Worm (Caenorhabditis elegans) whole organism, young adult: Measurements from ENCODE around the gene Y73B6BL.23.

ENCODE experiments used
- B0019.2 ChIP-seq: fragments of 200-800 bp; sonication (Bioruptor generic); conservative IDR thresholded peaks from 2 replicates; pipeline ENCODE4 v1.3.6; 2022; ENCODE audit warnings: missing genetic modification reagents, missing genetic modification characterization, missing compliant biosample characterization
- B0336.3 ChIP-seq: fragments of 200-800 bp; sonication (Bioruptor generic); IDR thresholded peaks from 2 replicates; pipeline ENCODE4 v1.3.6; 2022; ENCODE audit warnings: missing genetic modification characterization, missing compliant biosample characterization
- D2030.7 ChIP-seq: fragments of 200-800 bp; sonication (Bioruptor generic); IDR thresholded peaks from 2 replicates; pipeline ENCODE4 v1.3.6; 2022; ENCODE audit warnings: missing genetic modification reagents, missing genetic modification characterization, missing compliant biosample characterization
- F49E8.2 ChIP-seq: sonication (generic microtip); optimal IDR thresholded peaks from 3 replicates; lab custom pipeline; 2017; ENCODE audit warnings: missing genetic modification characterization, mild to moderate bottlenecking, missing compliant biosample characterization, antibody characterized with exemption, moderate library complexity; ENCODE audit not compliant: insufficient read depth
- F52B5.7 ChIP-seq: sonication (generic microtip); optimal IDR thresholded peaks from 2 replicates; lab custom pipeline; 2016; ENCODE audit warnings: mild to moderate bottlenecking, missing genetic modification characterization, missing compliant biosample characterization
- F57C9.4 ChIP-seq: sonication (generic microtip); optimal IDR thresholded peaks from 2 replicates; lab custom pipeline; 2017; ENCODE audit warnings: mild to moderate bottlenecking, missing genetic modification characterization, missing compliant biosample characterization
- K11D2.4 ChIP-seq: fragments of 200-800 bp; sonication (Bioruptor generic); IDR thresholded peaks from 2 replicates; pipeline ENCODE4 v1.3.6; 2022; ENCODE audit warnings: missing genetic modification reagents, missing genetic modification characterization, missing compliant biosample characterization
- T26A5.8 ChIP-seq: sonication (generic microtip); optimal IDR thresholded peaks from 2 replicates; lab custom pipeline; 2016; ENCODE audit warnings: missing genetic modification characterization, missing compliant biosample characterization
- Y67H2A.10 ChIP-seq: fragments of 200-800 bp; sonication (Bioruptor generic); conservative IDR thresholded peaks from 2 replicates; pipeline ENCODE4 v1.3.6; 2022; ENCODE audit warnings: missing genetic modification reagents, missing genetic modification characterization, missing compliant biosample characterization
- Y79H2A.3 ChIP-seq: fragments of 200-800 bp; sonication (Bioruptor generic); conservative IDR thresholded peaks from 2 replicates; pipeline ENCODE4 v1.3.6; 2022; ENCODE audit warnings: missing genetic modification reagents, missing genetic modification characterization, missing compliant biosample characterization
- ZK185.1 ChIP-seq: sonication (generic microtip); optimal IDR thresholded peaks from 2 replicates; lab custom pipeline; 2016; ENCODE audit warnings: mild to moderate bottlenecking, missing genetic modification characterization, missing compliant biosample characterization; ENCODE audit not compliant: poor library complexity, severe bottlenecking
- akir-1 ChIP-seq: fragments of 200-800 bp; sonication (Bioruptor generic); optimal IDR thresholded peaks from 2 replicates; lab custom pipeline; 2018; ENCODE audit warnings: mild to moderate bottlenecking, missing genetic modification characterization, moderate library complexity, missing compliant biosample characterization
- aptf-2 ChIP-seq: fragments of 200-800 bp; sonication (Bioruptor generic); conservative IDR thresholded peaks from 2 replicates; pipeline ENCODE4 v1.3.6; 2022; ENCODE audit warnings: missing genetic modification reagents, missing genetic modification characterization, missing compliant biosample characterization
- athp-1 ChIP-seq: sonication (generic microtip); optimal IDR thresholded peaks from 2 replicates; lab custom pipeline; 2017; ENCODE audit warnings: mild to moderate bottlenecking, missing genetic modification characterization, missing compliant biosample characterization
- bed-1 ChIP-seq: fragments of 200-800 bp; sonication (Bioruptor generic); IDR thresholded peaks from 2 replicates; pipeline ENCODE4 v1.3.6; 2022; ENCODE audit warnings: missing genetic modification reagents, missing genetic modification characterization, missing compliant biosample characterization
- bed-2 ChIP-seq: fragments of 200-800 bp; sonication (Bioruptor generic); IDR thresholded peaks from 2 replicates; pipeline ENCODE4 v1.3.6; 2022; ENCODE audit warnings: missing genetic modification reagents, missing genetic modification characterization, missing compliant biosample characterization
- cebp-1 ChIP-seq, 2 experiments: fragments of 200-800 bp in 1 of 2; sonication (Bioruptor generic) in 1 of 2; sonication (generic microtip) in 1 of 2; IDR thresholded peaks in 1 of 2; optimal IDR thresholded peaks in 1 of 2; 2 replicates each; pipeline versions ENCODE4 v1.3.6 to Lab custom; 2017 to 2022; ENCODE audit warnings: missing compliant biosample characterization in 2 of 2, missing genetic modification characterization in 2 of 2, mild to moderate bottlenecking in 1 of 2, missing genetic modification reagents in 1 of 2, moderate library complexity in 1 of 2
- dox-1 ChIP-seq: fragments of 200-800 bp; sonication (Bioruptor generic); IDR thresholded peaks from 2 replicates; pipeline ENCODE4 v1.3.6; 2022; ENCODE audit warnings: missing genetic modification reagents, missing genetic modification characterization, missing compliant biosample characterization
- egl-44 ChIP-seq: fragments of 200-800 bp; sonication (Bioruptor generic); IDR thresholded peaks from 2 replicates; pipeline ENCODE4 v1.3.6; 2022; ENCODE audit warnings: missing genetic modification reagents, missing genetic modification characterization, missing compliant biosample characterization
- ekl-4 ChIP-seq: fragments of 200-800 bp; sonication (Bioruptor generic); IDR thresholded peaks from 2 replicates; pipeline ENCODE4 v1.3.6; 2022; ENCODE audit warnings: missing genetic modification reagents, missing genetic modification characterization, missing compliant biosample characterization
- ets-4 ChIP-seq: fragments of 200-800 bp; sonication (Bioruptor generic); optimal IDR thresholded peaks from 2 replicates; lab custom pipeline; 2018; ENCODE audit warnings: mild to moderate bottlenecking, missing genetic modification characterization, missing compliant biosample characterization
- hlh-12 ChIP-seq: sonication (generic microtip); optimal IDR thresholded peaks from 2 replicates; lab custom pipeline; 2016; ENCODE audit warnings: missing genetic modification characterization, missing compliant biosample characterization
- hlh-26 ChIP-seq: fragments of 200-800 bp; sonication (Bioruptor generic); conservative IDR thresholded peaks from 2 replicates; pipeline ENCODE4 v1.3.6; 2022; ENCODE audit warnings: missing genetic modification reagents, missing genetic modification characterization, missing compliant biosample characterization
- hmg-1.2 ChIP-seq: fragments of 200-800 bp; sonication (Bioruptor generic); IDR thresholded peaks from 2 replicates; pipeline ENCODE4 v1.3.6; 2022; ENCODE audit warnings: missing genetic modification reagents, missing genetic modification characterization, missing compliant biosample characterization
- hrde-1 ChIP-seq: sonication (generic microtip); optimal IDR thresholded peaks from 2 replicates; lab custom pipeline; 2016; ENCODE audit warnings: missing genetic modification characterization, mild to moderate bottlenecking, missing compliant biosample characterization, moderate library complexity, missing genotype, missing genetic modification reagents, borderline replicate concordance
- let-607 ChIP-seq, 2 experiments: fragments of 200-800 bp in 1 of 2; sonication (Bioruptor generic) in 1 of 2; sonication (generic microtip) in 1 of 2; optimal IDR thresholded peaks; 2 replicates each; lab custom pipeline; 2016 to 2018; ENCODE audit warnings: mild to moderate bottlenecking in 2 of 2, missing compliant biosample characterization in 2 of 2, missing genetic modification characterization in 2 of 2, moderate library complexity in 2 of 2, missing genotype in 1 of 2
- lir-1 ChIP-seq: fragments of 200-800 bp; sonication (Bioruptor generic); conservative IDR thresholded peaks from 2 replicates; pipeline ENCODE4 v1.3.6; 2022; ENCODE audit warnings: missing genetic modification reagents, missing genetic modification characterization, missing compliant biosample characterization
- lsl-1 ChIP-seq: fragments of 200-800 bp; sonication (Bioruptor generic); optimal IDR thresholded peaks from 2 replicates; lab custom pipeline; 2018; ENCODE audit warnings: mild to moderate bottlenecking, missing genetic modification characterization, moderate library complexity, missing compliant biosample characterization
- lsy-27 ChIP-seq: sonication (generic microtip); optimal IDR thresholded peaks from 2 replicates; lab custom pipeline; 2017; ENCODE audit warnings: missing genetic modification characterization, mild to moderate bottlenecking, missing compliant biosample characterization, antibody characterized with exemption, missing genotype, borderline replicate concordance; ENCODE audit not compliant: insufficient read depth
- madf-6 ChIP-seq: fragments of 200-800 bp; sonication (Bioruptor generic); IDR thresholded peaks from 2 replicates; pipeline ENCODE4 v1.3.6; 2022; ENCODE audit warnings: missing genetic modification reagents, missing genetic modification characterization, missing compliant biosample characterization
- mcd-1 ChIP-seq: fragments of 200-800 bp; sonication (Bioruptor generic); IDR thresholded peaks from 2 replicates; pipeline ENCODE4 v1.3.6; 2022; ENCODE audit warnings: missing genetic modification reagents, missing genetic modification characterization, missing compliant biosample characterization
- nfya-1 ChIP-seq: sonication (generic microtip); optimal IDR thresholded peaks from 2 replicates; lab custom pipeline; 2017; ENCODE audit warnings: antibody characterized with exemption, missing compliant biosample characterization, missing genetic modification characterization, borderline replicate concordance; ENCODE audit not compliant: insufficient read depth
- nfya-2 ChIP-seq: fragments of 200-800 bp; sonication (Bioruptor generic); IDR thresholded peaks from 2 replicates; pipeline ENCODE4 v1.3.6; 2022; ENCODE audit warnings: missing genetic modification reagents, missing genetic modification characterization, missing compliant biosample characterization
- nhr-120 ChIP-seq: fragments of 200-800 bp; sonication (Bioruptor generic); IDR thresholded peaks from 2 replicates; pipeline ENCODE4 v1.3.6; 2022; ENCODE audit warnings: missing genetic modification characterization, missing compliant biosample characterization
- pha-4 ChIP-seq: fragments of 150-350 bp; sonication (generic microtip); optimal IDR thresholded peaks from 2 replicates; lab custom pipeline; 2014; ENCODE audit warnings: missing biosample characterization, missing genetic modification reagents, missing genetic modification characterization
- rcor-1 ChIP-seq: fragments of 200-800 bp; sonication (Bioruptor generic); IDR thresholded peaks from 2 replicates; pipeline ENCODE4 v1.3.6; 2022; ENCODE audit warnings: missing genetic modification reagents, missing genetic modification characterization, missing compliant biosample characterization
- rec-8 ChIP-seq, 2 experiments: sonication (generic microtip); optimal IDR thresholded peaks; 2 replicates each; lab custom pipeline; 2016; ENCODE audit warnings: mild to moderate bottlenecking in 2 of 2, missing genetic modification characterization in 2 of 2, missing genetic modification reagents in 2 of 2, missing genotype in 2 of 2, missing biosample characterization in 1 of 2, missing compliant biosample characterization in 1 of 2, moderate library complexity in 1 of 2
- rpc-1 ChIP-seq, 2 experiments: fragments of 150-350 bp in 1 of 2; sonication (generic microtip) in 1 of 2; optimal IDR thresholded peaks; 2 replicates each; lab custom pipeline; 2014 to 2018; ENCODE audit warnings: missing biosample characterization in 1 of 2, missing genetic modification characterization in 1 of 2, missing genetic modification reagents in 1 of 2, missing genotype in 1 of 2
- sea-2 ChIP-seq: fragments of 200-800 bp; sonication (Bioruptor generic); IDR thresholded peaks from 2 replicates; pipeline ENCODE4 v1.3.6; 2022; ENCODE audit warnings: missing genetic modification characterization, missing compliant biosample characterization
- snpc-1.1 ChIP-seq: sonication (generic microtip); optimal IDR thresholded peaks from 2 replicates; lab custom pipeline; 2017; ENCODE audit warnings: missing genetic modification characterization, mild to moderate bottlenecking, missing compliant biosample characterization, antibody characterized with exemption, moderate library complexity, missing genotype, missing genetic modification reagents; ENCODE audit not compliant: insufficient read depth
- somi-1 ChIP-seq: fragments of 200-800 bp; sonication (Bioruptor generic); optimal IDR thresholded peaks from 2 replicates; lab custom pipeline; 2018; ENCODE audit warnings: mild to moderate bottlenecking, missing genetic modification characterization, missing compliant biosample characterization
- tbp1 ChIP-seq: fragments of 200-800 bp; sonication (Bioruptor generic); optimal IDR thresholded peaks from 2 replicates; lab custom pipeline; 2018; ENCODE audit warnings: mild to moderate bottlenecking, missing genetic modification characterization, missing compliant biosample characterization
- tlf-1 ChIP-seq: fragments of 200-800 bp; sonication (Bioruptor generic); optimal IDR thresholded peaks from 2 replicates; lab custom pipeline; 2018; ENCODE audit warnings: mild to moderate bottlenecking, missing genetic modification characterization, missing compliant biosample characterization
- unc-62 ChIP-seq: fragments of 150-350 bp; optimal IDR thresholded peaks from 2 replicates; lab custom pipeline; 2014; ENCODE audit warnings: missing biosample characterization, missing genetic modification reagents, missing genetic modification characterization
- xnd-1 ChIP-seq: sonication (generic microtip); optimal IDR thresholded peaks from 2 replicates; lab custom pipeline; 2016; ENCODE audit warnings: missing genotype, missing genetic modification reagents, missing genetic modification characterization, missing compliant biosample characterization
- ztf-6 ChIP-seq: fragments of 200-800 bp; sonication (Bioruptor generic); IDR thresholded peaks from 2 replicates; pipeline ENCODE4 v1.3.6; 2022; ENCODE audit warnings: missing genetic modification reagents, missing genetic modification characterization, missing compliant biosample characterization

The Y73B6BL.23 gene

DNA sequence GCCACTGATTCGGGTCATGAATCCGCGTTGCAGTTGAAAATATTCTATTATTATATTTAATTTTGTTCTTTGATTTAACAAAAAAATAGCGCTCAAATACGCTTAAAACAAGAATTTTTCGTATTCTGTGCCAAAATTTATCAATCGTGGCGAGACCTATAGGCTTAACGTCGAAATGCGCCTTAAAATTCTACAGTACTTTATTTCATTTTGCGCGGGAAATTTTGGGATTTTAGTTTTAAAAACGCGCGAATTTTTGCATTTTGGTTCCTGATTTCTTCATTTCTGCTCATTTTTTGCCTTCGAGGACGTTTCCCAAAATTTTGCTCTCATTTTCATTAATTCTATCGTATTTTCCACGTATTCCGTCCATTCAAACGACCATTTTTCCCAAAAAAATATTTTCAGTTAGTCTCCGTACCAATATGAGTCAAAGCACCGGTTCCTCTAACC lies 2.3 kb upstream of the Y73B6BL.23 start, which contains the start of gene puf-11:
TSS of gene puf-11 (plus strand) at position 403 of the 453 bp plus-strand sequence.
- TF ChIP-seq rpc-1 (optimal IDR thresholded peaks at IDR 0.05; lab: Kevin White, UChicago), result no peak
- no peak for TF ChIP-seq rpc-1 (tag; optimal IDR thresholded peaks at IDR 0.05; lab: Kevin White, UChicago)
- TF ChIP-seq mcd-1 (GFP tag; lab: Robert Waterston, UW), result peak; percentile 58; the same call in 1 of the 2 replicates
- TF ChIP-seq D2030.7 (GFP tag; lab: Robert Waterston, UW), result peak; percentile 94
- no peak for TF ChIP-seq nfya-1 (tag; lab: Kevin White, UChicago)
- peak; percentile 82 for TF ChIP-seq rcor-1 (GFP tag; lab: Robert Waterston, UW)
- no peak for TF ChIP-seq somi-1 (GFP tag; lab: Kevin White, UChicago)
- TF ChIP-seq madf-6 (GFP tag; lab: Robert Waterston, UW), result peak; percentile 98
- no peak for TF ChIP-seq aptf-2 (GFP tag; lab: Robert Waterston, UW)
- no peak for TF ChIP-seq pha-4 (tag; lab: Kevin White, UChicago)
- TF ChIP-seq tbp1 (GFP tag; lab: Kevin White, UChicago), result peak; percentile 67
- no peak for TF ChIP-seq hlh-26 (GFP tag; lab: Robert Waterston, UW)
- no peak for TF ChIP-seq lir-1 (GFP tag; lab: Robert Waterston, UW)
- no peak for TF ChIP-seq unc-62 (GFP tag; lab: Kevin White, UChicago)
- 0 out of 2 replicates have a peak, but pooled peaks have one; percentile 27 for TF ChIP-seq Y79H2A.3 (GFP tag; lab: Robert Waterston, UW)
- TF ChIP-seq hrde-1 (tag; lab: Kevin White, UChicago), result peak; percentile 86
- TF ChIP-seq lsl-1 (GFP tag; lab: Kevin White, UChicago), result peak; percentile 98
- peak; percentile 93 for TF ChIP-seq B0336.3 (GFP tag; lab: Robert Waterston, UW)
- no peak for TF ChIP-seq lsy-27 (tag; lab: Kevin White, UChicago)
- no peak for TF ChIP-seq nhr-120 (GFP tag; lab: Robert Waterston, UW)
- no peak for TF ChIP-seq ets-4 (GFP tag; lab: Kevin White, UChicago)
- TF ChIP-seq T26A5.8 (tag; lab: Kevin White, UChicago), result no peak
- no peak for TF ChIP-seq F57C9.4 (tag; lab: Kevin White, UChicago)
- no peak for TF ChIP-seq F52B5.7
- no peak for TF ChIP-seq ztf-6 (GFP tag; lab: Robert Waterston, UW)
- peak in 1 of 2 experiments; percentile 40 for TF ChIP-seq rec-8 (tag; optimal IDR thresholded peaks at IDR 0.05; lab: Kevin White, UChicago)
- TF ChIP-seq Y67H2A.10 (GFP tag; lab: Robert Waterston, UW), result 0 out of 2 replicates have a peak, but pooled peaks have one; percentile 25
- no peak for TF ChIP-seq akir-1
- TF ChIP-seq tlf-1 (GFP tag; lab: Kevin White, UChicago), result peak; percentile 86
- peak; percentile 67 for TF ChIP-seq hmg-1.2 (GFP tag; lab: Robert Waterston, UW)
- peak; percentile 78 for TF ChIP-seq athp-1
- no peak for TF ChIP-seq cebp-1 (GFP tag; IDR thresholded peaks at IDR 0.05; lab: Robert Waterston, UW)
- TF ChIP-seq cebp-1 (tag; optimal IDR thresholded peaks at IDR 0.05; lab: Kevin White, UChicago), result no peak
- no peak for TF ChIP-seq bed-1 (GFP tag; lab: Robert Waterston, UW)
- no peak for TF ChIP-seq sea-2 (GFP tag; lab: Robert Waterston, UW)
- TF ChIP-seq hlh-12, result no peak
- peak; percentile 73 for TF ChIP-seq F49E8.2 (tag; lab: Kevin White, UChicago)
- TF ChIP-seq egl-44 (GFP tag; lab: Robert Waterston, UW), result no peak
- no peak for TF ChIP-seq nfya-2 (GFP tag; lab: Robert Waterston, UW)
- no peak for TF ChIP-seq K11D2.4
- peak; percentile 89 for TF ChIP-seq dox-1 (GFP tag; lab: Robert Waterston, UW)
- TF ChIP-seq snpc-1.1, result peak; percentile 68
- TF ChIP-seq B0019.2 (GFP tag; lab: Robert Waterston, UW), result peak; percentile 78
- no peak for TF ChIP-seq ZK185.1
- TF ChIP-seq xnd-1 (tag; lab: Kevin White, UChicago), result peak; percentile 99
- TF ChIP-seq let-607 (tag; optimal IDR thresholded peaks at IDR 0.05; lab: Kevin White, UChicago), result no peak
- TF ChIP-seq ekl-4 (GFP tag; lab: Robert Waterston, UW), result peak; percentile 84
- no peak for TF ChIP-seq bed-2
